Fruit fly (Drosophila melanogaster): ENCODE measurements around the gene Ubc6.

Ubc6 gene

DNA sequence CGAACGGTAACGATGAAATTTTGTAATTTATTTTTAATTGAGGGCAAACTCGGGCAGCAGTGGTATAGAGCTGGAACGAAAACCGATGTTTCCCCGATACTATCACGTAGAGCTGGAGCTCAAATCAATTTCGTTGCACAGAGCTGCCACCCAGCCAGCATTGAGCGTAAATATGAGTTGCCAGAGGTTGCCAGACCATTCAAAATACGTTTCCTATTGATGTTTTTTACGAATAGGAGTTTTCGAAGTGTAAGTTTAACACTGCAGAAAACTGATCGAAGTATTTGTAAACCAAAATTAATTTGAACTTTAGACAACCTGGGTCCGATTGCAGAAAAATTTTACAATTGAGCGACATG lies at the start of gene Ubc6:
Gene Ubc6, minus strand, starts transcription at position 112 of the 359 bp plus-strand sequence.
- TF ChIP-seq ttk (optimal IDR thresholded peaks at IDR 0.05) (no peak), Sin3A (optimal IDR thresholded peaks at IDR 0.05) (no peak), insv (optimal IDR thresholded peaks at IDR 0.05) (no peak), Myc (optimal IDR thresholded peaks at IDR 0.05) (no peak), h (optimal IDR thresholded peaks at IDR 0.05) (no peak), psq (optimal IDR thresholded peaks at IDR 0.05) (no peak)

DNA sequence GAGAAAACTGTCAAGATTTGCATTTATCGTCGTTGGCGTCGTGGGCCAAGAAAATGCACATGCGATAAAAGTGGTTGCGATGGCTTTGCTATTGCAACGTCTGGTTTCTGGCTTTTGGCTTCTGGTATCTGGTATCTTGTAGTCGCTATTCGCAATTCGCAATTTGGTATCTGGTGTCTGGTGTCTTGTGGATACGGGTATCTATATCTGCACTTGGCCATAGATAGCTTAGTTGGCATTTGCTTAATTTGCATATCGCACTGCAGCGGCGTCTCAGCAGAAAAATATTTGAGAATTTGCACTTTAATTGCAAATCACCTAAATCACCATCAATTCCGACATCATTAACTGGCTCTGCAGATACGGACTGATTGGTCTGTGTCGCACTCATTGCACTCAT lies 48.2 kb upstream of the Ubc6 start:
- no peak for TF ChIP-seq ttk (optimal IDR thresholded peaks at IDR 0.05)
- TF ChIP-seq psq (optimal IDR thresholded peaks at IDR 0.05): no peak
- no peak for TF ChIP-seq insv (optimal IDR thresholded peaks at IDR 0.05)
- TF ChIP-seq Sin3A (optimal IDR thresholded peaks at IDR 0.05): no peak
- TF ChIP-seq Myc (optimal IDR thresholded peaks at IDR 0.05): no peak
- TF ChIP-seq h (optimal IDR thresholded peaks at IDR 0.05): no peak

DNA sequence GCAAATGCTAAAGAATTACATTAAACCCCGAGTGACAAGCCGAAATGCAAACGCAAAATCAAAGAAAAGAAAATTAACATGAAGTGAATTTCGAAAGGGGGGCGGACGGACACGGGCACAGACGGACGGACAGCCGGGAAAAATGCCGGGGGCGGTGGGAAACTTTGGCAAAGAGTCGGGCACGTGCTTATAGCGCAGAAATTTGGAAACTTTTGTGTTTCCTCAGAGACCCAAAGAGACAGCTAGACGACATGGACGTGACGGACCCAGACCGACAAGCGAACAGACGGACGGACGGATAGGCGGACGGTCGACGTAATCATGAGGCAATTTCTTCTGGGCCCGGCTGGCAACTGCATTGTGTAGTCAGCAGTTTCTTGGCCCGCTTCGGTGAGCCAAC lies 46.3 kb upstream of the Ubc6 start:
- TF ChIP-seq psq (optimal IDR thresholded peaks at IDR 0.05) (no peak), h (optimal IDR thresholded peaks at IDR 0.05) (no peak), ttk (optimal IDR thresholded peaks at IDR 0.05) (no peak), Myc (optimal IDR thresholded peaks at IDR 0.05) (no peak), insv (optimal IDR thresholded peaks at IDR 0.05) (no peak), Sin3A (optimal IDR thresholded peaks at IDR 0.05) (no peak)

DNA sequence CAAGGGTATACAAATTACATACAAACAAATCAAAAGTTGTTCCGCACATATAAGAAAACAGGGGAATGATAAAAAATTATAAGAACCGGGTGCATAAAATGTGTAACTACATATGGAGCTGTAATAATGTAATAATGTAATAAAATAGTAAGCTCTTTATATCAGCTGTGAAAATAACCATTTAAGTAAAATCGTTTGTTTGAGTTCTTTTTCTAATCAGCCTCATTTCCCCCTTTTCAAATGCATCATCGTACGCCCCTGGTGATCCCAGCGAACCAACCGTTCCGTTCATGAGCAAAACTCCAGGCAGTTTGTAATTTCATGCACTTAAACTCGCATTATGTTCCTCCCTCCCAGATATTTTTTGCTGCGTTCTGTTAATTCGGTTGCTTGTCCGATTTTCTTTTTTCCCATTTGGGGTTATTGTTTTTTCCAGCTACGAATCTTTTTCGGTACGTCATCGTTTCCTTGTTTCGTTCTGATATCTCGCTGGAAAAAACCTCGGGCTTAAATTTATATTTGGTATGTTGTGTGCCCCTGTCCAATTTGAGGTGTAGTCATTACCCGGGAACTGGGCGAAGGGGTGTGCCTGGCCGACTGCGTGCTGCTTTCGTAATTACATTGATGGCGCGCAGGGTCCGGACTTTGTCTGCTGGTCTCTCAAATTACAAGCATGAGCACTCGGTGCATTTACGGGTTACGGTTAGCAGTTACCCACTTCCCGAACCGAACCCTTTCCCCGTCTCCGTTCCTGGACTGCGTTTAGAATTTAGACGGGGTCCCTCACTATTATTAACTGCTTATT lies 45.1 kb upstream of the Ubc6 start:
- no peak for TF ChIP-seq Sin3A (optimal IDR thresholded peaks at IDR 0.05)

DNA sequence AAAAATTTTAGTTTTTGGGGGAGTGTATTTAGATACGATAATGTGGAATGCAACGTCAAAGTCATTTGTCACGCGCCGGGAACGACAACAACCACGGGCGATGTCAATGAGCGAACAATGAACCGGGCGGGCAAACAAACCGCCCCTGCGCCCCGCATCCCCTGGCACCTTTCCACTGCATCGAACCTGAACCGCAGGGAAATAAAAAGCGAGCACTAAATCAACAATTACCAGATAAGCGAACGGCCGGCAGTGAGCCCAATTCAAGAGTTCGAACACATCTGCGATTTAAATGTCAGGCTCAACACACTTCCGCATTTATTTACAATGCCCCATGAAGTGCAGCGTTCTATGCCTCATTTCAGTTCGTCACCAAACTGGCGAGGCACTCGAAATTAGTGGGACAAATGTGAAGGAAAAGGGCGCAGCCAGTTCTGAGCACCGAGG lies 44.1 kb upstream of the Ubc6 start:
- TF ChIP-seq Myc (optimal IDR thresholded peaks at IDR 0.05) (no peak), insv (optimal IDR thresholded peaks at IDR 0.05) (no peak), psq (optimal IDR thresholded peaks at IDR 0.05) (no peak), ttk (optimal IDR thresholded peaks at IDR 0.05) (no peak), h (optimal IDR thresholded peaks at IDR 0.05) (no peak), Sin3A (optimal IDR thresholded peaks at IDR 0.05) (no peak)

DNA sequence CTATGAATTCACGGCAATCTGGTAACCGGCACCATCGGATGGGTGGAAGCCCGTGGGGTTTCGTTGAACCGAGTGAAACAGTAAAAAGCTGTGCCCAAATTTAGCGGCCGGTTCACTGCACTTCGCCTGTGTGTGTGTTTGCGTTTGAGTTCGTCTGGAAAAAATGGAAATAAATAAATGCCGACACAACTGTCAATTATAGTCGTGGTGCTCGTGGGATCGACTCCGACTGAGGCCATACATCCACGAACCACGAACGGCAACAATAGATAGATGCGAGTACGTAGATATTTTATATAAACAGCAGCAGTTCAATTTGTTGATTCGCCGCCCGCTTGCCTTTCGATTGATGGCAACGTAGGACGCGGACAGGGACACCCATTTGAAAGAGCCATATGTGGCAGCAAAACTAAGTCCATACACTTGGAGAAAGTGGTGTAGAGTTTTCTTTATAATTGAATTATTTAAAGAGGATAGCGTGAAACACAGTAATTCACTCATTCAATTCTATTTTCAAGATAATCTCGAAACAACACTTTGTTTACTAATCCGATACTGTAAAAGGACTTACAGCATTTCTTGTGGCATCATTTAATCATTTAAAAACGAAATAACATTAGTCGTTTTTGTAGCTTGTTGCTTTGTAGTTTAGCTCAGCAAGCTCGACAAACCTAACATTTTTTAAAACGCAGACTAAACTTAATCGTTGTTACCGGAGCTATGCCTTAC lies 43.2 kb upstream of the Ubc6 start:
- no peak for TF ChIP-seq h (optimal IDR thresholded peaks at IDR 0.05)
- TF ChIP-seq psq (optimal IDR thresholded peaks at IDR 0.05): no peak
- TF ChIP-seq insv (optimal IDR thresholded peaks at IDR 0.05): no peak
- no peak for TF ChIP-seq Myc (optimal IDR thresholded peaks at IDR 0.05)
- TF ChIP-seq ttk (optimal IDR thresholded peaks at IDR 0.05): no peak
- no peak for TF ChIP-seq Sin3A (optimal IDR thresholded peaks at IDR 0.05)

DNA sequence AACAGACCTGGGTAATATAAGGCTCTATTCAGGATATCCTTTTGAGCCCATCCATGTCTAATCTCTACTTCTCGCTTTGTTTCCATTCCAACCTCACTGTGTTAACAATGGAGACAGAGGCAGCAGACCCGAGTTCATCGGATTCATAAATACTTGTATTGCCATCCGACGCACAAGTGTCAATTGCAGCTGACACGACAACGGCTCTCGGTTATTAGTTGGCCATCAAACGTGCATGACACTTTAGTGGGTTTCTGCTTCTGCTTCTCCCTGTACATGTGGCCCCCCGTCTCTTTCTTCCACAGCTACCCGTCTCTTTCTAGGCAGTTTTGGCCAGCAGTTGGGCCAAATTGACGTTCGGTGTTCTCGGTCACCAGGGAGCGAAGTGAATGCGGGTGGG lies 42.2 kb upstream of the Ubc6 start:
- no peak for TF ChIP-seq Sin3A (optimal IDR thresholded peaks at IDR 0.05)
- no peak for TF ChIP-seq insv (optimal IDR thresholded peaks at IDR 0.05)
- TF ChIP-seq h (optimal IDR thresholded peaks at IDR 0.05): no peak
- TF ChIP-seq psq (optimal IDR thresholded peaks at IDR 0.05): no peak
- TF ChIP-seq Myc (optimal IDR thresholded peaks at IDR 0.05): no peak
- TF ChIP-seq ttk (optimal IDR thresholded peaks at IDR 0.05): no peak

DNA sequence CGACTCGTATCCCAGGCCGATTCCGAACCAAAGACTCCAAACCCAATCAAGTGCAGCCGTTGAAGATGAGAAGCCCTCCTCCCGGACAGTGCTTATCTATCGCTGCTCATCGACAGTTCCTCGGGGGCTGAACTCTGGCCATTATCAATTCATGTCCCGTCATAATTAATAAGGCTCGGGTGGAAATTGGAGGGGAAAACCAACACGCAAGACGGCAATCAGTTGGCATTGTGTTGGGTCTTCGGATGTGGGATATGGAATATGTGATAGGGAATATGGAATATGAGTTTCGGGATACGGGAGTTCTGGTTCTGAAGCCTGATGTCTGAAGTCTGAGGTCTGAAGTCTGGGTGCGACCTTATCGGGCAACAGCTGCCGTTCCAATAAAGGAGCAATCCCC lies 40.9 kb upstream of the Ubc6 start:
- no peak for TF ChIP-seq Myc (optimal IDR thresholded peaks at IDR 0.05)
- TF ChIP-seq insv (optimal IDR thresholded peaks at IDR 0.05): no peak
- TF ChIP-seq h (optimal IDR thresholded peaks at IDR 0.05): no peak
- TF ChIP-seq psq (optimal IDR thresholded peaks at IDR 0.05): no peak
- TF ChIP-seq ttk (optimal IDR thresholded peaks at IDR 0.05): no peak
- no peak for TF ChIP-seq Sin3A (optimal IDR thresholded peaks at IDR 0.05)

DNA sequence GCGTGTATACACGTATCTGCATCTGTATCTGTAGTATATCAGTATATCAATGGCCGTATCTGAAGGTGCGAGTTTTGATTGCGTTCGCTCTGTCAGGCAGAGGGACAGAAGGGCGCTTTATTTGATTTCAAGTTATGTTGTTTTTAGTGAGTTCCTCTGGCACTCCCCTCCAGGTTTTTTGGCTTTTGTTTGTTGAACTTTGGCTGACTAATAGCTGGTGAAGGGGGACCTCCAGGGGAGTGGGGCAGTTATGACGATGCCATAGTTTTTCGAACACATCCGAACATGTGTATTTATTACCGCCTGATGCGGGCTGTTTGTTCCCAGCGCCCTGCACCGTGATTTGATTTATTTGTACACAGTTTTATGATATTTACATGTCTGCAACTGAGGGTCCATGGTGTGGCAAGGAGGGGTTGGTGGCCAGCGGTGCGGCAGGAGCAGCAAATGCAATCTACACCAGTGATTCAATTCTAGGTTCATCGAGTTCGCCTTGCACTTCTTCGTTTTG lies 39.8 kb upstream of the Ubc6 start:
- TF ChIP-seq Sin3A (optimal IDR thresholded peaks at IDR 0.05) (no peak), psq (optimal IDR thresholded peaks at IDR 0.05) (no peak), insv (optimal IDR thresholded peaks at IDR 0.05) (no peak), Myc (optimal IDR thresholded peaks at IDR 0.05) (no peak), h (optimal IDR thresholded peaks at IDR 0.05) (no peak), ttk (optimal IDR thresholded peaks at IDR 0.05) (no peak)

DNA sequence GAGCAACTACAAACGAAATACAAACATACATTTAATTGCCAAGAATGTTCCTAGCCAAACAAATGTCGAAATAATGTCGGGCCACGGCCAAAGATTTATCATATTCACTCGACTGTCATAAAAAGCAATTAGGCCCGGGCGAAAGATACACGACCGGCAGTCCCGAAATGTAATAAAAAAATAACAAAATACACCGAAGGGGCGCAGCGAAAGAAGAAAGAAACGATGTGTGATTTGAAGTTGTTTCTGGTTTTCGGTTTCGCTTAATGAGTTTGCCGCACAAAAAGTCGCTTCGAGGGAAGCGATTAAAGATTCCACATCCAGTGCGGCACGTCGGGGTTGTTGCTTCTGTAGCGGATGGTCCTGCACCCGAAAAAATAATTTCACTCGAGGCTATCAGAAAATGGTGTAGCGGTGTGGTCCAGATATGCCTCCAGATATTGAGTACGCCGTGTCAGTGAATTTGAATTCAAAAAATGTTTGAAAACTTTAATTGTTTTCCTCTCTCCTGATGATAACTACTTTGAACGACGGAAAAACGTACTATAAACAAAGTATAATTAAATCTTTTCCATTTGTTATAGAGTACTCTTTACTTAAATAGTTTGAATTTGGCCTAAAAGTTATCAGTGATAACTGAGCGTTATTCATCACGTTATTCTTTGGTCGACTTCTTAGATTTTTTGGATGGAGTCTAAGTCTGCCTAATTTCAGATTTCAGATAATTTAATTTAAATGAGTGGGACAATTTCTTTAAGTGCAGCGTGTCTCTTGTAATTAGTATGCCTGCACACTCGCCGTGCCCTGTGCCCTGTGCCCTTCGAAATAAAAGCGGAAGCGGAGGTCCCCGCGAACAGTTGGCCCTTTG lies 36.9 kb upstream of the Ubc6 start:
- TF ChIP-seq h (optimal IDR thresholded peaks at IDR 0.05): no peak
- TF ChIP-seq Myc (optimal IDR thresholded peaks at IDR 0.05): no peak
- TF ChIP-seq insv (optimal IDR thresholded peaks at IDR 0.05): no peak
- TF ChIP-seq ttk (optimal IDR thresholded peaks at IDR 0.05): no peak
- TF ChIP-seq psq (optimal IDR thresholded peaks at IDR 0.05): no peak
- no peak for TF ChIP-seq Sin3A (optimal IDR thresholded peaks at IDR 0.05)

DNA sequence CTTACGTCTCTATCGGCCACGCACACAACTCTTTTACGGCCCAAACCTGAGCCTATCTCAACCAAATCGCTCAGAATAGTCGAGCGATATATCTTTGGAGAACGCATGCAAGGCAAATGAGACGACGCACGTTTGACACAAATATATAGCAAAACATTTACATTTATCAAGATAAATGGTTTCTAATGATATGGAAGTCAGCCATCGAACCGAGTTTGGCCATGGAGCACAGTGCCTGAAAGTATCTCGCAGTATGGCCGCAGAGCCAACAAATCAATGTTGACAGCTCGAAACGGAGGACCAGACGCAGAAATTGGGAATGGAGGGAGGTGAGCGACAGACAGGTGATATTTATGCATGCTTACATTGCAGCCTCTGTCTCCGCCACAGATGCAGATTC lies 34.9 kb upstream of the Ubc6 start:
- TF ChIP-seq ttk (optimal IDR thresholded peaks at IDR 0.05): no peak
- TF ChIP-seq h (optimal IDR thresholded peaks at IDR 0.05): no peak
- no peak for TF ChIP-seq Myc (optimal IDR thresholded peaks at IDR 0.05)
- TF ChIP-seq insv (optimal IDR thresholded peaks at IDR 0.05): no peak
- no peak for TF ChIP-seq psq (optimal IDR thresholded peaks at IDR 0.05)
- TF ChIP-seq Sin3A (optimal IDR thresholded peaks at IDR 0.05): no peak

DNA sequence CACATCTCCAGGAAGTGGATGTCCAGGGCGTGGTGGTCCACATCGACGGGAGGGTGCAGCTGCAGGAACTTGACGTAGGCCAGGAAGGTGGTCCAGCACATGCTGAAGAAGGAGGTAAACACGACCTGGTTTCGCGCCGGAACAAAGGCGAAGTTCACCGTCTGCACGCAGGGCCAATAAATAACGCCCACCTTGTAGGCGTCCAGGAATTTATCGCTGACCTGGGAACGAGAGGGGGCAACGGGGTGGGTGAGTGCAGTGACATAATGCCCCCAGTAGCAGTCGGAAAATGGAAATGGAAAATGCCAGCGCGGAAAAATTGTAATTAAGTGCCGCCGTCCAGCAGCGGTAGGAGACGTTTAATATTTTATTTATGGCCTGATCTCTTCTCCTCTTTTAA lies 34.2 kb upstream of the Ubc6 start:
- TF ChIP-seq ttk (optimal IDR thresholded peaks at IDR 0.05): no peak
- TF ChIP-seq psq (optimal IDR thresholded peaks at IDR 0.05): no peak
- no peak for TF ChIP-seq h (optimal IDR thresholded peaks at IDR 0.05)
- TF ChIP-seq Myc (optimal IDR thresholded peaks at IDR 0.05): no peak
- no peak for TF ChIP-seq Sin3A (optimal IDR thresholded peaks at IDR 0.05)
- TF ChIP-seq insv (optimal IDR thresholded peaks at IDR 0.05): no peak
